Fruit fly (Drosophila melanogaster): ENCODE measurements around the gene PIG-S.

The PIG-S gene

DNA sequence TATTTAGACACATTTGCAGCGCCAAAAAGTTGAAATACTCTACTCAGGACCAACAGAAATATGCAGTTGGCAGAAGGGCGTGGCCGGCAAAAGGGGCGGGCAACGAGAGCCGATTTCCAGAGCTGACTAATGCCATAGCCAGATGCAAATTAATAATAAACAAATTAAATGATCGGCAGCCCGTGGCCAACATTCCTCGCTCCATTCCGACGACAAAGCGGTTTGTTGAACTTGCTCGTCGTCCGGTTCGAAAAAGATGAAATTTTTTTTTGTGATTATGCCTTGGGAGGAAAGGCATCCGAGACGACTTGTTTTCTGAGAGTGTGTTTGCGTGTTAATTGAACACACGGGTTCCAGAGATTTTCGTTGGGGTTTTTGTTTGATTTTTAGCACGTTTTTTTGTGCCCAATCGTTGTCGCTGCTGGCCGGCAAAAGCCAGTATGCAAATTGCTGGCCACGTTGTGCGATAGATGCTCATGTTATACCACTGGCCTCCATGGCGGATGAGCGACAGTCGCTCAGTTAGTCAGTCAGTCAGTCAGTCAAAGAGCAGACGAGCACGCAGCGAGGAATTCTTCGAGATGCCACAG lies 28.3 kb downstream of the PIG-S start:
- TF ChIP-seq CG12768 (GFP tag; optimal IDR thresholded peaks at IDR 0.05) (no peak), CG14711 (tag; optimal IDR thresholded peaks at IDR 0.05) (no peak), toe (GFP tag; optimal IDR thresholded peaks at IDR 0.05) (no peak), Clk (GFP tag; optimal IDR thresholded peaks at IDR 0.05) (no peak), CG33017 (tag; optimal IDR thresholded peaks at IDR 0.05) (no peak), CG7101 (tag; optimal IDR thresholded peaks at IDR 0.05) (no peak), Hr96 (GFP tag; optimal IDR thresholded peaks at IDR 0.05) (no peak), kay (GFP tag; ENCODE audit: borderline replicate concordance) (no peak), bab1 (GFP tag; optimal IDR thresholded peaks at IDR 0.05) (no peak), Mnt (GFP tag; optimal IDR thresholded peaks at IDR 0.05) (no peak), CG11617 (GFP tag; optimal IDR thresholded peaks at IDR 0.05) (no peak), cic (GFP tag; optimal IDR thresholded peaks at IDR 0.05) (no peak), pad (GFP tag; optimal IDR thresholded peaks at IDR 0.05) (no peak), CG5204 (GFP tag; optimal IDR thresholded peaks at IDR 0.05) (no peak), CG1620 (GFP tag; optimal IDR thresholded peaks at IDR 0.05) (no peak), CG7045 (GFP tag; optimal IDR thresholded peaks at IDR 0.05) (no peak), Crg-1 (GFP tag; optimal IDR thresholded peaks at IDR 0.05) (no peak), tj (GFP tag; optimal IDR thresholded peaks at IDR 0.05) (no peak), ovo (GFP tag; optimal IDR thresholded peaks at IDR 0.05) (no peak), cnc (optimal IDR thresholded peaks at IDR 0.05) (no peak)

DNA sequence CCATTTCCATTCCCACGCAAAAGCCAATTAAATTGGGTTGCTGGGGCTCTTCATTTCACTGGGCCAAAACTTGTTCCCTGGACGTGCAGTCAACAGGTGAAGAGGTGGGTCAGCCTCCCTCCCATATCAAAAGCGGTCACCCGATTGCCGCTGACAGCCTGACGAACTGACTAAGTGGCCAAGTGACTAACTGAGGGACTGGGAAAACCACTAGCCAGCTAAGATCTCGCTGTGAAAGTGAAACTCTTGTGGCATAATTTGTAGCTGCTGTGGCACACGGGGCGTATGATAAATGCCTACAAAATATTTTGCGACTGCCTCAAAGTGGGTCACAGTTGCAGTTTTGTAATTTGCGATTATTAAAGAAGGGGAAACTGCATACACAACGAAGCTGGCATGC lies 29.2 kb downstream of the PIG-S start:
- TF ChIP-seq Mnt (GFP tag; optimal IDR thresholded peaks at IDR 0.05) (no peak), Hr96 (GFP tag; optimal IDR thresholded peaks at IDR 0.05) (no peak)

DNA sequence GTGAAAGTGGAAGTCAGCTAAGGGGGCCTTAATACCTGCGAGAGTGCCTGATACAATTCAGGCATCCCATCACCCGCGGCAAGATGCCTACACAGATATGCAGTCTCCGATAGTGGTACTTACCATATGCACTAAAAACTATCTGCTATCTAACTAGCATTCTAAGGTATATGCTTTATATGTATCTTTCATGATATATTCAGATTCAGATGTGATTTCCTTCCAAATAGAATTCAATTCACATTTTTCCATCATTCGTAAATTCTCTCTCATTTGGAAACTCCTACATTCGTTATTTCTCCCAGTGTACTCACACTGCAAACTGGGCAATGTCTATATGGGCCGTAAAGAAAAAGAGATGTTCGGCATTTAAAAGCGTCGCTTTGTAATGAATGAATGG lies 31.2 kb downstream of the PIG-S start:
- no peak for TF ChIP-seq Mnt (GFP tag; optimal IDR thresholded peaks at IDR 0.05)
- TF ChIP-seq Clk (GFP tag; optimal IDR thresholded peaks at IDR 0.05): no peak
- TF ChIP-seq toe (GFP tag; optimal IDR thresholded peaks at IDR 0.05): no peak
- TF ChIP-seq CG12768 (GFP tag; optimal IDR thresholded peaks at IDR 0.05): no peak
- no peak for TF ChIP-seq CG5204 (GFP tag; optimal IDR thresholded peaks at IDR 0.05)
- no peak for TF ChIP-seq cic (GFP tag; optimal IDR thresholded peaks at IDR 0.05)
- TF ChIP-seq tj (GFP tag; optimal IDR thresholded peaks at IDR 0.05): no peak
- TF ChIP-seq pad (GFP tag; optimal IDR thresholded peaks at IDR 0.05): no peak
- TF ChIP-seq bab1 (GFP tag; optimal IDR thresholded peaks at IDR 0.05): no peak
- no peak for TF ChIP-seq CG11617 (GFP tag; optimal IDR thresholded peaks at IDR 0.05)
- TF ChIP-seq Crg-1 (GFP tag; optimal IDR thresholded peaks at IDR 0.05): no peak
- no peak for TF ChIP-seq CG7045 (GFP tag; optimal IDR thresholded peaks at IDR 0.05)

DNA sequence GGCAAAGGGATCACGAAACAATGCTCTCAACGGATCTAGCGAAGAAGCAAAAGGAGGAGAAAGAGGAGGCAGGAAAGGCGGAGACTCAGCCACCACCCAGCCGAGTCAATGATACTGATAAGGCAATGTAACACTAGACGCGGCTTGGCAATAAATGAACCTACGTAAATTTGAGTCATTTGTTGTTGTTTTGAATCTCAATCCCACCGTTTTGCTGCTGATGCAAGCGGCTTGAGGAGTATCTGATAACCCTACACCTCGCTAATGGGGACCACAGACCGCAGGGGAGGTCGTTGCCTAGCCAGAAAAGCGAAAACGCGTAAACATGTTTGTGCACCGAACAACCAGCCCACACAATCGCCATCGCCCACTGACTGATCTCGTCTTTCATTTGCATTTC lies 39.0 kb downstream of the PIG-S start:
- TF ChIP-seq tj (GFP tag; optimal IDR thresholded peaks at IDR 0.05): peak; percentile 90
- TF ChIP-seq bab1 (GFP tag; optimal IDR thresholded peaks at IDR 0.05): no peak
- TF ChIP-seq Hr96 (GFP tag; optimal IDR thresholded peaks at IDR 0.05): no peak

DNA sequence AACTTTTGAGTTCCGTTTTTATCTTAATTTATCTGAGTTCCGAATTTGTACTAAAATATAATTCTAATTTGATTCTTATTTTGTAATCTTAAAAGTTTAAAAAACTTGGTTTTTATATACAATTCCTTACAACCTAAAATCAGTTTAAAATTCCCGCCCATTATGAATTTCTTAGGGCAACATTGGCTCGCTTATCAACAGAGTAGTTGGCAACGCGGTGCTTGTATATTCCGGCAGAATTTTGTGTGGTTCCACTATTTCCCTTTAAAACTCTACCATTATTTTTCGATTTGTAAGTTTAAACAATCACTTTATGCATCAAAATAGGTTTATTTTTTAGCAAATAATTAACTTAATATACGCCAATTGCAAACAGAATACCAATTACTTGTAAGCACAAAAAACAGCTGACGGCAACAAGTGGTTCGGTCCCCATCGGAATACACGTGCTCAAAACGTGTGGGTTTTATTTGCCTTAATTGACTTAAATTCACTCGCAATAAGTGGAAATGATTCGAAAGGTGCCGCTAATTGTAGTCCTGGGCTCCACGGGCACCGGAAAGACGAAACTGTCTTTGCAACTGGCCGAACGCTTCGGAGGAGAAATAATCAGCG lies 40.7 kb downstream of the PIG-S start, which contains the start of the genes CG11089 and CG31381:
CG11089 (plus strand) TSS at position 203 of the 615 bp plus-strand sequence.
CG31381 (plus strand) TSS at position 203 of the 615 bp plus-strand sequence.
- TF ChIP-seq Mnt (GFP tag; optimal IDR thresholded peaks at IDR 0.05): peak; percentile 80
- peak; percentile 46 for TF ChIP-seq tj (GFP tag; optimal IDR thresholded peaks at IDR 0.05)
- no peak for TF ChIP-seq CG7101 (tag; optimal IDR thresholded peaks at IDR 0.05)
- TF ChIP-seq Crg-1 (GFP tag; optimal IDR thresholded peaks at IDR 0.05): no peak

DNA sequence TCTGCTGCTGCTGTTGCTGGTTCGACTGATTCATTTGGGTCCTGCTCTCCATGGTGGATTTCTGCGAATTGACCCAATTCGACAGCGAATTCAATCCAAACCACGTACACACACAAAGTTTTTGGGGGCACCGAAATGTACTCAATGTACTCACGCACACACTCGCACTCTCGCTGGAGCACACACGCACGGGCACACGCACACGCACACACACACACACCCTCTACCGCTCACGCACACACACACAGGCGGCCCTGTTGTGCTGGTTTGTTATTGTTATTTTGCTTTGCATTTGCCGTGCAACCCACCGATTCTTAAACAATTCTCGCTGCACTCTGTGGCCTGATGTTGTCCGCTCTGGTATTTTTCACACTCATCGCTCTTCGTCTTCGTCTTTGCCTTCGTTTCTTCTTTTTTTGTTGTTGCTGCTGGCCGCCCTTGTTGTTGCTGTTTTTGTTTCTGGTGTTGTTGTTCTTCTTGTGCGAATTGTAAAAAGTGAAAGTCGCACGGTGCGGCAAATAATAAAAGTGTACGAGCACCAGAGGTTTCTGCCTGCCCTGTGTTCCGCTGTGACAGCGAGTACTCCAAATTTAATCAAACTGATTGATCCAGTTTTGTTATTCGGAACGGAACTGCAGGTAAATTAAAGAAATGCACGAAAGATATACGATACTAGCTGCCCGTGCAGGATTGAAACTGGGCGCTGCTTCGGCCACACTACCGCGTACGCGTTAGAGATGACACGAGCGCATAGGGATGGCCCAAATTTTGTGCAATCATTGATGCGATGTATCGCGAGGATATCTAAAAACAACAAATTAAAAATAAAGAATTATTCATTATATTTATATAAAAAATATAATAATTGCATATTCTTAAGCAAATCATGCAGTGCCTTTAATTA lies 41.5 kb downstream of the PIG-S start, which contains the start of gene CG3744:
CG3744 (minus strand) TSS at position 716 of the 904 bp plus-strand sequence.
- TF ChIP-seq CG5204 (GFP tag; optimal IDR thresholded peaks at IDR 0.05): peak; percentile 72
- TF ChIP-seq CG12768 (GFP tag; optimal IDR thresholded peaks at IDR 0.05): peak; percentile 85
- TF ChIP-seq CG7045 (GFP tag; optimal IDR thresholded peaks at IDR 0.05): peak; percentile 87
- TF ChIP-seq CG33017 (tag; optimal IDR thresholded peaks at IDR 0.05): peak; percentile 82
- peak; percentile 84 for TF ChIP-seq ovo (GFP tag; optimal IDR thresholded peaks at IDR 0.05)
- TF ChIP-seq kay (GFP tag; ENCODE audit: borderline replicate concordance): no peak
- peak; percentile 50 for TF ChIP-seq cic (GFP tag; optimal IDR thresholded peaks at IDR 0.05)
- peak; percentile 79 for TF ChIP-seq Crg-1 (GFP tag; optimal IDR thresholded peaks at IDR 0.05)
- peak; percentile 80 for TF ChIP-seq CG1620 (GFP tag; optimal IDR thresholded peaks at IDR 0.05)
- TF ChIP-seq bab1 (GFP tag; optimal IDR thresholded peaks at IDR 0.05): peak; percentile 80
- TF ChIP-seq CG11617 (GFP tag; optimal IDR thresholded peaks at IDR 0.05): peak; percentile 81
- TF ChIP-seq cnc (optimal IDR thresholded peaks at IDR 0.05): no peak
- TF ChIP-seq CG14711 (tag; optimal IDR thresholded peaks at IDR 0.05): peak; percentile 70
- TF ChIP-seq Mnt (GFP tag; optimal IDR thresholded peaks at IDR 0.05): no peak
- TF ChIP-seq pad (GFP tag; optimal IDR thresholded peaks at IDR 0.05): peak; percentile 67
- peak; percentile 34 for TF ChIP-seq tj (GFP tag; optimal IDR thresholded peaks at IDR 0.05)
- peak; percentile 82 for TF ChIP-seq Clk (GFP tag; optimal IDR thresholded peaks at IDR 0.05)
- peak; percentile 83 for TF ChIP-seq CG7101 (tag; optimal IDR thresholded peaks at IDR 0.05)
- TF ChIP-seq toe (GFP tag; optimal IDR thresholded peaks at IDR 0.05): peak; percentile 84
- peak; percentile 50 for TF ChIP-seq Hr96 (GFP tag; optimal IDR thresholded peaks at IDR 0.05)

All from whole organism, adult.